Worm (Caenorhabditis elegans) whole organism, L1 larva: ENCODE data around the gene Y38F1A.4.
A peak's percentile ranks its signal among the peaks of the same experiment; 100 is the strongest.

ENCODE experiments used
- F16B12.6 ChIP-seq: fragments of 150-350 bp; optimal IDR thresholded peaks from 2 replicates; lab custom pipeline; 2014; ENCODE audit warnings: missing biosample characterization, missing genetic modification characterization
- aly-2 ChIP-seq: fragments of 150-350 bp; optimal IDR thresholded peaks from 2 replicates; lab custom pipeline; 2014; ENCODE audit warnings: missing biosample characterization, missing genetic modification characterization
- ama-1 ChIP-seq: fragments of 150-350 bp; optimal IDR thresholded peaks from 2 replicates; lab custom pipeline; 2014
- blmp-1 ChIP-seq: fragments of 150-350 bp; optimal IDR thresholded peaks from 2 replicates; lab custom pipeline; 2014; ENCODE audit warnings: missing biosample characterization, missing genetic modification characterization
- ceh-8 ChIP-seq: fragments of 200-800 bp; sonication (Bioruptor generic); optimal IDR thresholded peaks from 2 replicates; lab custom pipeline; 2018; ENCODE audit warnings: mild to moderate bottlenecking, missing genetic modification characterization, moderate library complexity, missing compliant biosample characterization
- ceh-82 ChIP-seq, 3 experiments: fragments of 150-350 bp in 1 of 3; sonication (generic microtip) in 2 of 3; optimal IDR thresholded peaks; 2 replicates each; lab custom pipeline; 2014 to 2017; ENCODE audit warnings: missing biosample characterization in 3 of 3, missing genetic modification characterization in 3 of 3
- ceh-88 ChIP-seq: fragments of 200-800 bp; sonication (Bioruptor generic); IDR thresholded peaks from 2 replicates; pipeline ENCODE4 v1.3.6; 2022; ENCODE audit warnings: missing genetic modification characterization, missing compliant biosample characterization
- dpl-1 ChIP-seq, 3 experiments: fragments of 150-350 bp in 2 of 3; sonication (generic microtip) in 1 of 3; optimal IDR thresholded peaks; 2 replicates each; lab custom pipeline; 2014 to 2017; ENCODE audit warnings: missing biosample characterization in 3 of 3, missing genetic modification characterization in 3 of 3, missing genetic modification reagents in 3 of 3
- dsc-1 ChIP-seq: sonication (generic microtip); optimal IDR thresholded peaks from 2 replicates; lab custom pipeline; 2016; ENCODE audit warnings: mild to moderate bottlenecking, missing genetic modification characterization, missing compliant biosample characterization
- efl-1 ChIP-seq, 4 experiments: fragments of 150-350 bp; optimal IDR thresholded peaks in 3 of 4; peaks in 1 of 4; 1 replicate in 1 of 4; 2 replicates in 3 of 4; lab custom pipeline; 2014; ENCODE audit warnings: missing biosample characterization in 2 of 4, missing genetic modification characterization in 2 of 4, missing genetic modification reagents in 2 of 4
- elt-2 ChIP-seq: sonication (generic microtip); optimal IDR thresholded peaks from 2 replicates; lab custom pipeline; 2016; ENCODE audit warnings: missing genetic modification characterization, mild to moderate bottlenecking, inconsistent platforms, missing compliant biosample characterization, missing genetic modification reagents
- fkh-8 ChIP-seq: sonication (generic microtip); optimal IDR thresholded peaks from 2 replicates; lab custom pipeline; 2016; ENCODE audit warnings: mild to moderate bottlenecking, missing genetic modification characterization, missing compliant biosample characterization
- grh-1 ChIP-seq: fragments of 200-800 bp; sonication (Bioruptor generic); IDR thresholded peaks from 2 replicates; pipeline ENCODE4 v1.3.6; 2022; ENCODE audit warnings: missing genetic modification reagents, missing genetic modification characterization, missing compliant biosample characterization
- hlh-17 ChIP-seq: fragments of 200-800 bp; sonication (Bioruptor generic); optimal IDR thresholded peaks from 2 replicates; lab custom pipeline; 2018; ENCODE audit warnings: missing genetic modification characterization, mild to moderate bottlenecking, missing compliant biosample characterization, moderate library complexity, borderline replicate concordance
- hlh-4 ChIP-seq: sonication (generic microtip); optimal IDR thresholded peaks from 2 replicates; lab custom pipeline; 2016; ENCODE audit warnings: mild to moderate bottlenecking, missing genetic modification characterization, missing compliant biosample characterization
- irx-1 ChIP-seq: sonication (generic microtip); optimal IDR thresholded peaks from 2 replicates; lab custom pipeline; 2016; ENCODE audit warnings: missing genetic modification characterization, missing compliant biosample characterization
- isw-1 ChIP-seq: fragments of 200-800 bp; sonication (Bioruptor generic); IDR thresholded peaks from 2 replicates; pipeline ENCODE4 v1.3.6; 2022; ENCODE audit warnings: missing genetic modification characterization, missing compliant biosample characterization
- jun-1 ChIP-seq: fragments of 150-350 bp; optimal IDR thresholded peaks from 2 replicates; lab custom pipeline; 2014; ENCODE audit warnings: missing biosample characterization, missing genetic modification reagents, missing genetic modification characterization
- lin-14 ChIP-seq: fragments of 200-800 bp; sonication (Bioruptor generic); optimal IDR thresholded peaks from 2 replicates; lab custom pipeline; 2018; ENCODE audit warnings: mild to moderate bottlenecking, missing genetic modification characterization, moderate library complexity, missing compliant biosample characterization
- lin-35 ChIP-seq, 2 experiments: fragments of 150-350 bp; optimal IDR thresholded peaks; 2 replicates each; lab custom pipeline; 2014; ENCODE audit warnings: missing biosample characterization in 2 of 2, missing genetic modification characterization in 2 of 2, missing genetic modification reagents in 2 of 2
- lin-39 ChIP-seq: fragments of 150-350 bp; optimal IDR thresholded peaks from 2 replicates; lab custom pipeline; 2014; ENCODE audit warnings: missing biosample characterization, missing genetic modification reagents, missing genetic modification characterization
- lsy-2 ChIP-seq, 2 experiments: fragments of 150-350 bp; optimal IDR thresholded peaks; 2 replicates each; lab custom pipeline; 2014; ENCODE audit warnings: missing biosample characterization in 2 of 2, missing genetic modification characterization in 2 of 2
- mab-9 ChIP-seq: fragments of 200-800 bp; sonication (Bioruptor generic); IDR thresholded peaks from 2 replicates; pipeline ENCODE4 v1.3.6; 2022; ENCODE audit warnings: missing genetic modification reagents, missing genetic modification characterization, missing compliant biosample characterization
- mep-1 ChIP-seq: fragments of 150-350 bp; optimal IDR thresholded peaks from 2 replicates; lab custom pipeline; 2014; ENCODE audit warnings: missing biosample characterization, missing genetic modification characterization
- nhr-11 ChIP-seq: fragments of 150-350 bp; optimal IDR thresholded peaks from 2 replicates; lab custom pipeline; 2014; ENCODE audit warnings: missing biosample characterization, missing genetic modification characterization
- nhr-19 ChIP-seq: fragments of 200-800 bp; sonication (Bioruptor generic); conservative IDR thresholded peaks from 2 replicates; pipeline ENCODE4 v1.3.6; 2022; ENCODE audit warnings: missing genetic modification characterization, missing compliant biosample characterization
- nhr-20 ChIP-seq: sonication (generic microtip); optimal IDR thresholded peaks from 2 replicates; lab custom pipeline; 2016; ENCODE audit warnings: mild to moderate bottlenecking, missing genetic modification characterization, missing compliant biosample characterization
- nhr-47 ChIP-seq: sonication (generic microtip); optimal IDR thresholded peaks from 2 replicates; lab custom pipeline; 2016; ENCODE audit warnings: mild to moderate bottlenecking, missing genetic modification characterization, moderate library complexity, missing compliant biosample characterization
- nhr-71 ChIP-seq: sonication (generic microtip); optimal IDR thresholded peaks from 2 replicates; lab custom pipeline; 2016; ENCODE audit warnings: mild to moderate bottlenecking, missing genetic modification characterization, moderate library complexity, missing compliant biosample characterization
- nhr-76 ChIP-seq: sonication (generic microtip); optimal IDR thresholded peaks from 2 replicates; lab custom pipeline; 2017; ENCODE audit warnings: missing biosample characterization, missing genetic modification characterization
- nhr-85 ChIP-seq: sonication (generic microtip); peaks from one replicate; lab custom pipeline; 2016; ENCODE audit warnings: missing genetic modification characterization, inconsistent platforms, missing compliant biosample characterization
- nhr-90 ChIP-seq: sonication (generic microtip); optimal IDR thresholded peaks from 2 replicates; lab custom pipeline; 2016; ENCODE audit warnings: mild to moderate bottlenecking, missing genetic modification characterization, missing compliant biosample characterization; ENCODE audit not compliant: poor library complexity
- rnt-1 ChIP-seq: sonication (generic microtip); optimal IDR thresholded peaks from 2 replicates; lab custom pipeline; 2016; ENCODE audit warnings: mild to moderate bottlenecking, missing genetic modification characterization, moderate library complexity, missing compliant biosample characterization
- snu-23 ChIP-seq: sonication (generic microtip); optimal IDR thresholded peaks from 2 replicates; lab custom pipeline; 2016; ENCODE audit warnings: missing genetic modification characterization, missing compliant biosample characterization
- swsn-7 ChIP-seq: sonication (generic microtip); optimal IDR thresholded peaks from 2 replicates; lab custom pipeline; 2016; ENCODE audit warnings: missing genetic modification characterization, missing compliant biosample characterization
- tbx-2 ChIP-seq: sonication (generic microtip); optimal IDR thresholded peaks from 2 replicates; lab custom pipeline; 2016; ENCODE audit warnings: missing genetic modification characterization, missing compliant biosample characterization
- unc-86 ChIP-seq: sonication (generic microtip); optimal IDR thresholded peaks from 2 replicates; lab custom pipeline; 2016; ENCODE audit warnings: missing genetic modification characterization, missing compliant biosample characterization
- unc-98 ChIP-seq: fragments of 200-800 bp; sonication (Bioruptor generic); IDR thresholded peaks from 2 replicates; pipeline ENCODE4 v1.3.6; 2022; ENCODE audit warnings: missing genetic modification characterization, missing compliant biosample characterization
- xbp-1 ChIP-seq: sonication (generic microtip); optimal IDR thresholded peaks from 2 replicates; lab custom pipeline; 2016; ENCODE audit warnings: missing genetic modification characterization, missing compliant biosample characterization
- zip-4 ChIP-seq: fragments of 200-800 bp; sonication (Bioruptor generic); optimal IDR thresholded peaks from 2 replicates; lab custom pipeline; 2018; ENCODE audit warnings: mild to moderate bottlenecking, missing genetic modification characterization, moderate library complexity, missing compliant biosample characterization
- ztf-11 ChIP-seq, 2 experiments: sonication (generic microtip); optimal IDR thresholded peaks; 2 replicates each; lab custom pipeline; 2016 to 2017; ENCODE audit warnings: missing genetic modification characterization in 2 of 2, missing biosample characterization in 1 of 2, missing compliant biosample characterization in 1 of 2

Gene Y38F1A.4

DNA sequence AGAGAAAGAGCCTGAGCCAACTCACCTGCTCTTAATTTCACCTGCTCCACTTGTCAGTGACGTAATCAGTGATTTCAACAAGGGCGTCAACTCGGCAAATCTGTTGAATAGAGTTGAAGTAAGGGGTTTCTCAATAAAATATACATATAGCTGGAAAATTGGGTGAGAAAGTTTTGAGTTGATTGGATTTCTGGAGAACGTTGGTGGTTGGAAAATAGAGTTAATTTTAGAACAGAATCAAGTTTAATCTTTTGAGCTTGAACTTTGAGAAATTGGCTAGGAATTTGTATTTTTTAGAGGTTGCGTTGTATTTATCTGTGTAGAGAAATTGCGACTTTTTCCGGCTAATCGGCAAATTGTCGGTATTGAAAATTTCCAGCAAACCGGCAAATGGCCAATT lies at the start of gene Y38F1A.4:
Gene Y38F1A.4 (minus strand): TSS at position 101 of the 400 bp plus-strand sequence.
- TF ChIP-seq nhr-76 (tag; lab: Kevin White, UChicago) (no peak), hlh-4 (tag; lab: Kevin White, UChicago) (peak; percentile 82)

DNA sequence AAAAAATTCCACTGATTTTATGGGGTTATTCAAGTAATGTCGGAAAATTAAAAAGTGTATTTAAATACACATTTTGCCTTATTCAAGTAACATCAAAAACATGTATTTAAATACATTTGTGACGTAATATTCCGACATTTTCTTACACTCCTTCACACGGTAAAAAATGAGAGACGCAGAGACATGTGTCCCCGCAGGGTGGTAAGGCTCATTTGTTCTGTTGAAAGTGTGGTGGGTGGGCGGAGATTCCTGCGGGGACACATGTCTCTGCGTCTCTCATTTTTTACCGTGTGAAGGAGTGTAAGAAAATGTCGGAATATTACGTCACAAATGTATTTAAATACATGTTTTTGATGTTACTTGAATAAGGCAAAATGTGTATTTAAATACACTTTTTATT lies 46.9 kb upstream of the Y38F1A.4 start:
- TF ChIP-seq unc-86 (tag; lab: Kevin White, UChicago) (peak; percentile 63), lsy-2 (tag; optimal IDR thresholded peaks at IDR 0.05; lab: Kevin White, UChicago) (peak; percentile 40 to 49), mab-9 (peak; percentile 90), nhr-85 (peak; percentile 83), zip-4 (GFP tag; lab: Kevin White, UChicago) (peak; percentile 0), ceh-88 (GFP tag; lab: Robert Waterston, UW) (peak; percentile 69), nhr-47 (tag; lab: Kevin White, UChicago) (peak; percentile 92), dpl-1 (GFP tag; optimal IDR thresholded peaks at IDR 0.05; lab: Kevin White, UChicago) (peak in 2 of 3 experiments; percentile 0 to 14), mep-1 (tag; lab: Kevin White, UChicago) (peak; percentile 22), swsn-7 (tag; lab: Kevin White, UChicago) (peak; percentile 97), ceh-82 (tag; optimal IDR thresholded peaks at IDR 0.05; lab: Kevin White, UChicago) (peak; percentile 2 to 55 (median 37)), lin-35 (GFP tag; optimal IDR thresholded peaks at IDR 0.05; lab: Kevin White, UChicago) (peak; percentile 6 to 32), nhr-11 (peak; percentile 18), nhr-90 (tag; lab: Kevin White, UChicago) (peak; percentile 66), unc-98 (GFP tag; lab: Robert Waterston, UW) (peak; percentile 61), fkh-8 (tag; lab: Kevin White, UChicago) (peak; percentile 59), ztf-11 (tag; optimal IDR thresholded peaks at IDR 0.05; lab: Kevin White, UChicago) (peak in 1 of 2 experiments; percentile 21), tbx-2 (peak; percentile 72), xbp-1 (tag; lab: Kevin White, UChicago) (peak; percentile 73), ceh-8 (peak; percentile 57), efl-1 (optimal IDR thresholded peaks at IDR 0.05; lab: Kevin White, UChicago) (peak; percentile 19 to 47), efl-1 (GFP tag; optimal IDR thresholded peaks at IDR 0.05 in 1 of 2; lab: Kevin White, UChicago) (peak; percentile 25 to 80), snu-23 (peak; percentile 51), nhr-19 (GFP tag; lab: Robert Waterston, UW) (peak; percentile 90), nhr-20 (tag; lab: Kevin White, UChicago) (peak; percentile 38), nhr-71 (tag; lab: Kevin White, UChicago) (peak; percentile 83), irx-1 (tag; lab: Kevin White, UChicago) (peak; percentile 52), lin-14 (GFP tag; lab: Kevin White, UChicago) (peak; percentile 72), isw-1 (GFP tag; lab: Robert Waterston, UW) (peak; percentile 80), lin-39 (tag; lab: Kevin White, UChicago) (peak; percentile 10), dsc-1 (peak; percentile 59), rnt-1 (tag; lab: Kevin White, UChicago) (peak; percentile 79), grh-1 (GFP tag; lab: Robert Waterston, UW) (peak; percentile 94), jun-1 (tag; lab: Kevin White, UChicago) (peak; percentile 19), elt-2 (tag; lab: Kevin White, UChicago) (peak; percentile 47)

DNA sequence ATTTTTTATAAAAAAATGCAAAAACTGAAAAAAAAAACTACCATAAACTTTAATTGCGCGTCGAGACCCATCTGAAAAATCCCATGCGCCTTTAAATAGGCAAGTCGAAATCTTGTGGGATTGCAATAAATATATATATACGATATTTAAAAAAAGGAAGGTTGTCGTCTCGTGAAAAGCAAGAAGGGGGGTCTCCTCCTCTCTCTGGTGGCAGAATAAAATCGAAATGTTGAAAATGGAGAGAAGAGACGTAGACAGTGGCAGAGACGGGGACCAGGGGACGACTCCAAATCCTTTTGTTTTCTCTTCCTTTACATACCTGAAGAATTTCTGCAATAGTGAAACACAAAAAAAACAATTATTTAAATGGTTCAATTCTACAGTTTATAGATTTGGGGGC lies 44.4 kb upstream of the Y38F1A.4 start, which contains the start of gene F18A11.5:
Gene F18A11.5 (minus strand): TSS at position 321 of the 400 bp plus-strand sequence.
- TF ChIP-seq snu-23 (peak; percentile 45), nhr-71 (tag; lab: Kevin White, UChicago) (peak; percentile 32), ceh-82 (tag; optimal IDR thresholded peaks at IDR 0.05; lab: Kevin White, UChicago) (peak in 1 of 3 experiments; percentile 4), F16B12.6 (tag; lab: Kevin White, UChicago) (no peak), nhr-85 (peak; percentile 75), ama-1 (lab: Kevin White, UChicago) (peak; percentile 23), dsc-1 (no peak), swsn-7 (tag; lab: Kevin White, UChicago) (peak; percentile 1), blmp-1 (tag; lab: Kevin White, UChicago) (peak; percentile 2), lin-14 (GFP tag; lab: Kevin White, UChicago) (peak; percentile 10), aly-2 (tag; lab: Kevin White, UChicago) (peak; percentile 64), hlh-17 (GFP tag; lab: Kevin White, UChicago) (no peak)
